Worm (Caenorhabditis elegans) whole organism, late embryonic: ENCODE data around the gene mtrf-1L.

Source experiments
- C08G9.2 ChIP-seq: sonication (generic microtip); optimal IDR thresholded peaks from 2 replicates; lab custom pipeline; 2016; ENCODE audit warnings: mild to moderate bottlenecking, missing genetic modification characterization, moderate library complexity, missing compliant biosample characterization
- C38D4.7 ChIP-seq: fragments of 200-800 bp; sonication (Bioruptor generic); optimal IDR thresholded peaks from 2 replicates; lab custom pipeline; 2018; ENCODE audit warnings: mild to moderate bottlenecking, missing genetic modification characterization, moderate library complexity, missing compliant biosample characterization
- ama-1 ChIP-seq: fragments of 150-350 bp; optimal IDR thresholded peaks from 2 replicates; lab custom pipeline; 2014
- ceh-18 ChIP-seq: sonication (generic microtip); optimal IDR thresholded peaks from 2 replicates; lab custom pipeline; 2016; ENCODE audit warnings: missing genetic modification characterization, missing compliant biosample characterization
- ceh-22 ChIP-seq: sonication (generic microtip); optimal IDR thresholded peaks from 2 replicates; lab custom pipeline; 2017; ENCODE audit warnings: missing biosample characterization, missing genetic modification characterization
- hlh-15 ChIP-seq: sonication (generic microtip); optimal IDR thresholded peaks from 2 replicates; lab custom pipeline; 2016; ENCODE audit warnings: missing genetic modification characterization, missing compliant biosample characterization
- hlh-30 ChIP-seq: sonication (generic microtip); optimal IDR thresholded peaks from 2 replicates; lab custom pipeline; 2017; ENCODE audit warnings: antibody characterized with exemption, missing genetic modification characterization, missing compliant biosample characterization; ENCODE audit not compliant: insufficient read depth
- hlh-6 ChIP-seq: sonication (generic microtip); optimal IDR thresholded peaks from 2 replicates; lab custom pipeline; 2016; ENCODE audit warnings: missing genotype, missing genetic modification characterization, missing compliant biosample characterization
- mec-3 ChIP-seq: sonication (generic microtip); optimal IDR thresholded peaks from 2 replicates; lab custom pipeline; 2016; ENCODE audit warnings: borderline replicate concordance, missing genetic modification characterization, missing compliant biosample characterization
- pha-2 ChIP-seq: sonication (generic microtip); optimal IDR thresholded peaks from 2 replicates; lab custom pipeline; 2017; ENCODE audit warnings: mild to moderate bottlenecking, missing genetic modification characterization, missing compliant biosample characterization
- pqm-1 ChIP-seq: sonication (generic microtip); optimal IDR thresholded peaks from 2 replicates; lab custom pipeline; 2016; ENCODE audit warnings: missing genetic modification characterization, missing compliant biosample characterization
- sox-4 ChIP-seq: sonication (generic microtip); optimal IDR thresholded peaks from 2 replicates; lab custom pipeline; 2017; ENCODE audit warnings: mild to moderate bottlenecking, missing genetic modification characterization, inconsistent platforms, missing compliant biosample characterization
- syd-9 ChIP-seq: sonication (generic microtip); optimal IDR thresholded peaks from 2 replicates; lab custom pipeline; 2016; ENCODE audit warnings: mild to moderate bottlenecking, missing genetic modification characterization, moderate library complexity, missing compliant biosample characterization
- ttx-3 ChIP-seq: sonication (generic microtip); optimal IDR thresholded peaks from 2 replicates; lab custom pipeline; 2016; ENCODE audit warnings: missing genetic modification reagents, missing genetic modification characterization, missing compliant biosample characterization

DNA sequence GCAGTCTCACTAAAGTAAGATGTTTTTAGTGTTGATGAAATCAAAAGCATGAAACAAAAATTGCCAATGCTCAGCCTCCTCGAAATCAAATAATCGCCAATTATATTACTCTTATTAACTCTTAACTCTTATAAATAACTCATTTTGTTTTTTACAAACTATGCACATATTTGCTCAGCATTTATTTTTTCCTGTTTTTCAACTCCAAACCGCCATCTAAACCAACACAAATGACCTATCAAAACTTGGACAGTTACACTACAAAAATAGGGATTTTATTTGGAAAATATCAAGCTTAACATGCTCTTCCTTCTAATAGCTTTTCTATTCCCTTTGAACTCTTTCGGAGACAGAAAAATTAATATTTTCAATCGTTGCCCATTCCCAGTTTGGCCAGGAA, 41.7 kb downstream of the mtrf-1L start, which contains the start of gene thn-6:
- no peak for TF ChIP-seq sox-4 (tag; lab: Kevin White, UChicago)
- TF ChIP-seq C08G9.2 (tag; lab: Kevin White, UChicago) = no peak
- no peak for TF ChIP-seq mec-3 (tag; lab: Kevin White, UChicago)
- no peak for TF ChIP-seq pqm-1 (tag; lab: Kevin White, UChicago)
- no peak for TF ChIP-seq pha-2 (tag; lab: Kevin White, UChicago)
- TF ChIP-seq C38D4.7 (GFP tag; lab: Kevin White, UChicago) = no peak
- TF ChIP-seq ttx-3 (tag; lab: Kevin White, UChicago) = no peak
- no peak for TF ChIP-seq ama-1 (lab: Kevin White, UChicago)
- TF ChIP-seq hlh-6 = no peak
- TF ChIP-seq hlh-15 (tag; lab: Kevin White, UChicago) = no peak
- no peak for TF ChIP-seq ceh-22
- TF ChIP-seq syd-9 (tag; lab: Kevin White, UChicago) = no peak
- no peak for TF ChIP-seq hlh-30 (tag; lab: Kevin White, UChicago)
- no peak for TF ChIP-seq ceh-18
